Worm (Caenorhabditis elegans): ENCODE measurements around the gene C17A2.2.
A peak's percentile ranks its signal among the peaks of the same experiment; 100 is the strongest.

Gene C17A2.2

ce11 chrII:3843305-3843704 lies 2.8 kb upstream of the C17A2.2 start, which contains the start of the genes C17A2.7 and C17A2.3:
Gene C17A2.7, minus strand, starts transcription at chrII:3843405.
Gene C17A2.3, plus strand, starts transcription at chrII:3843609.
- TF ChIP-seq elt-1 (tag; optimal IDR thresholded peaks at IDR 0.05; ENCODE audit: borderline replicate concordance, insufficient read depth), result peak; percentile 36
- TF ChIP-seq sem-2 (GFP tag; optimal IDR thresholded peaks at IDR 0.05), result no peak

ce11 chrII:3850655-3851054 lies 4.5 kb downstream of the C17A2.2 start, which contains the start of gene nhr-72:
Gene nhr-72, minus strand, starts transcription at chrII:3850755.
- no peak for TF ChIP-seq ztf-11 (tag; optimal IDR thresholded peaks at IDR 0.05)

ce11 chrII:3852654-3853053 lies 6.5 kb downstream of the C17A2.2 start, which contains the start of gene nhr-257:
Gene nhr-257, plus strand, starts transcription at chrII:3852954.
- TF ChIP-seq mls-2 (tag; optimal IDR thresholded peaks at IDR 0.05) (no peak), sem-2 (GFP tag; optimal IDR thresholded peaks at IDR 0.05) (no peak), mep-1 (tag; optimal IDR thresholded peaks at IDR 0.05) (no peak), lsy-2 (tag; optimal IDR thresholded peaks at IDR 0.05) (no peak), cnd-1 (tag; optimal IDR thresholded peaks at IDR 0.05) (no peak), nhr-237 (tag; optimal IDR thresholded peaks at IDR 0.05) (no peak)

ce11 chrII:3860826-3861225 lies 14.7 kb downstream of the C17A2.2 start, which contains the start of gene oac-11:
Gene oac-11, minus strand, starts transcription at chrII:3860926.
- no peak for TF ChIP-seq lsy-2 (tag; optimal IDR thresholded peaks at IDR 0.05)
- no peak for TF ChIP-seq nhr-76 (tag; optimal IDR thresholded peaks at IDR 0.05)
- TF ChIP-seq unc-39 (tag; optimal IDR thresholded peaks at IDR 0.05), result no peak
- TF ChIP-seq snpc-4 (tag; optimal IDR thresholded peaks at IDR 0.05), result no peak
- TF ChIP-seq blmp-1 (tag; optimal IDR thresholded peaks at IDR 0.05), result no peak
- no peak for TF ChIP-seq ceh-83 (GFP tag; optimal IDR thresholded peaks at IDR 0.05)
- no peak for TF ChIP-seq nhr-12 (tag; optimal IDR thresholded peaks at IDR 0.05)
- TF ChIP-seq nhr-28 (tag; optimal IDR thresholded peaks at IDR 0.05), result no peak
- TF ChIP-seq mep-1 (tag; optimal IDR thresholded peaks at IDR 0.05), result no peak
- no peak for TF ChIP-seq ceh-43 (GFP tag; optimal IDR thresholded peaks at IDR 0.05)
- TF ChIP-seq ham-2 (GFP tag; optimal IDR thresholded peaks at IDR 0.05), result no peak
- no peak for TF ChIP-seq unc-120 (tag; optimal IDR thresholded peaks at IDR 0.05; ENCODE audit: poor library complexity, severe bottlenecking)
- no peak for TF ChIP-seq nhr-2 (tag; optimal IDR thresholded peaks at IDR 0.05)
- TF ChIP-seq unc-62 (GFP tag; optimal IDR thresholded peaks at IDR 0.05), result no peak
- TF ChIP-seq bed-3 (GFP tag; optimal IDR thresholded peaks at IDR 0.05), result no peak
- TF ChIP-seq hlh-1 (tag; optimal IDR thresholded peaks at IDR 0.05), result no peak
- TF ChIP-seq ces-1 (GFP tag; optimal IDR thresholded peaks at IDR 0.05), result no peak
- TF ChIP-seq elt-1 (tag; optimal IDR thresholded peaks at IDR 0.05; ENCODE audit: borderline replicate concordance, insufficient read depth), result no peak
- no peak for TF ChIP-seq pha-4 (tag; optimal IDR thresholded peaks at IDR 0.05)
- no peak for TF ChIP-seq drap-1 (GFP tag; optimal IDR thresholded peaks at IDR 0.05)

- TF ChIP-seq lin-32 (GFP tag; optimal IDR thresholded peaks at IDR 0.05) (no peak), hlh-1 (tag; optimal IDR thresholded peaks at IDR 0.05) (no peak), mep-1 (tag; optimal IDR thresholded peaks at IDR 0.05) (no peak), ceh-83 (GFP tag; optimal IDR thresholded peaks at IDR 0.05) (no peak), zip-8 (tag; optimal IDR thresholded peaks at IDR 0.05) (no peak), ces-1 (GFP tag; optimal IDR thresholded peaks at IDR 0.05) (no peak), lin-13 (tag; optimal IDR thresholded peaks at IDR 0.05) (no peak)
Measured at ce11 chrII:3862053-3862452, 15.9 kb downstream of the C17A2.2 start.

- TF ChIP-seq lin-13 (tag; optimal IDR thresholded peaks at IDR 0.05), result no peak
- no peak for TF ChIP-seq nhr-237 (tag; optimal IDR thresholded peaks at IDR 0.05)
Measured at ce11 chrII:3864652-3865051, 18.5 kb downstream of the C17A2.2 start, which contains the start of gene nhr-261. Gene nhr-261, minus strand, starts transcription at chrII:3864752.

ce11 chrII:3869601-3870000 lies 23.5 kb downstream of the C17A2.2 start, which contains the start of gene oac-10:
Gene oac-10, plus strand, starts transcription at chrII:3869901.
- TF ChIP-seq ceh-39 (tag; optimal IDR thresholded peaks at IDR 0.05), result no peak
- no peak for TF ChIP-seq ztf-11 (tag; optimal IDR thresholded peaks at IDR 0.05)
- no peak for TF ChIP-seq ham-2 (GFP tag; optimal IDR thresholded peaks at IDR 0.05)

Data from whole organism, mixed stage, embryonic.